Worm (Caenorhabditis elegans) whole organism, L2 larva: Measurements from ENCODE around the gene C25D7.5.

Experiments used
- C34F6.9 ChIP-seq: fragments of 150-350 bp; optimal IDR thresholded peaks from 2 replicates; lab custom pipeline; 2014; ENCODE audit warnings: missing biosample characterization, missing genetic modification characterization
- F13H6.1 ChIP-seq: sonication (generic microtip); optimal IDR thresholded peaks from 2 replicates; lab custom pipeline; 2016; ENCODE audit warnings: missing genetic modification characterization, missing compliant biosample characterization
- R02D3.7 ChIP-seq: fragments of 150-350 bp; optimal IDR thresholded peaks from 2 replicates; lab custom pipeline; 2014; ENCODE audit warnings: missing biosample characterization, missing genetic modification characterization
- Y55F3AM.14 ChIP-seq: fragments of 200-800 bp; sonication (Bioruptor generic); optimal IDR thresholded peaks from 2 replicates; lab custom pipeline; 2018; ENCODE audit warnings: mild to moderate bottlenecking, missing genetic modification characterization, missing compliant biosample characterization
- ZK546.5 ChIP-seq: sonication (generic microtip); optimal IDR thresholded peaks from 2 replicates; lab custom pipeline; 2017; ENCODE audit warnings: missing biosample characterization, missing genetic modification characterization
- alr-1 ChIP-seq: fragments of 150-350 bp; optimal IDR thresholded peaks from 2 replicates; lab custom pipeline; 2014; ENCODE audit warnings: missing biosample characterization, missing genetic modification characterization
- aly-2 ChIP-seq: fragments of 150-350 bp; optimal IDR thresholded peaks from 2 replicates; lab custom pipeline; 2014; ENCODE audit warnings: missing biosample characterization, missing genetic modification characterization
- ama-1 ChIP-seq: fragments of 150-350 bp; optimal IDR thresholded peaks from 2 replicates; lab custom pipeline; 2018; ENCODE audit warnings: inconsistent platforms
- blmp-1 ChIP-seq: sonication (generic microtip); optimal IDR thresholded peaks from 2 replicates; lab custom pipeline; 2017; ENCODE audit warnings: missing genetic modification characterization, mild to moderate bottlenecking, missing compliant biosample characterization, antibody characterized with exemption, moderate library complexity; ENCODE audit not compliant: insufficient read depth
- ceh-82 ChIP-seq: fragments of 150-350 bp; optimal IDR thresholded peaks from 2 replicates; lab custom pipeline; 2014; ENCODE audit warnings: missing biosample characterization, missing genetic modification characterization
- crh-2 ChIP-seq: sonication (generic microtip); optimal IDR thresholded peaks from 2 replicates; lab custom pipeline; 2017; ENCODE audit warnings: missing biosample characterization, missing genetic modification characterization
- dmd-4 ChIP-seq: sonication (generic microtip); optimal IDR thresholded peaks from 2 replicates; lab custom pipeline; 2017; ENCODE audit warnings: missing biosample characterization, missing genetic modification characterization
- egl-27 ChIP-seq: sonication (generic microtip); optimal IDR thresholded peaks from 3 replicates; lab custom pipeline; 2017; ENCODE audit warnings: missing biosample characterization, missing genetic modification reagents, missing genetic modification characterization
- elt-1 ChIP-seq: fragments of 150-350 bp; optimal IDR thresholded peaks from 2 replicates; lab custom pipeline; 2014; ENCODE audit warnings: missing biosample characterization, missing genetic modification characterization
- fos-1 ChIP-seq: fragments of 150-350 bp; optimal IDR thresholded peaks from 2 replicates; lab custom pipeline; 2014; ENCODE audit warnings: missing biosample characterization, missing genetic modification characterization
- gmeb-1 ChIP-seq: fragments of 150-350 bp; optimal IDR thresholded peaks from 2 replicates; lab custom pipeline; 2014; ENCODE audit warnings: missing biosample characterization, missing genetic modification characterization
- lin-11 ChIP-seq: fragments of 150-350 bp; sonication (generic microtip); optimal IDR thresholded peaks from 2 replicates; lab custom pipeline; 2014; ENCODE audit warnings: missing biosample characterization, missing genetic modification characterization, inconsistent platforms, mixed read lengths
- lin-13 ChIP-seq: fragments of 150-350 bp; optimal IDR thresholded peaks from 2 replicates; lab custom pipeline; 2014; ENCODE audit warnings: missing biosample characterization, missing genetic modification reagents, missing genetic modification characterization
- lin-39 ChIP-seq: fragments of 150-350 bp; optimal IDR thresholded peaks from 2 replicates; lab custom pipeline; 2014; ENCODE audit warnings: missing biosample characterization, missing genetic modification reagents, missing genetic modification characterization
- lsy-2 ChIP-seq, 2 experiments: fragments of 150-350 bp in 1 of 2; sonication (generic microtip) in 1 of 2; optimal IDR thresholded peaks; 2 replicates each; lab custom pipeline; 2014 to 2017; ENCODE audit warnings: missing biosample characterization in 2 of 2, missing genetic modification characterization in 2 of 2
- mab-5 ChIP-seq: fragments of 150-350 bp; optimal IDR thresholded peaks from 2 replicates; lab custom pipeline; 2014; ENCODE audit warnings: missing biosample characterization, missing genetic modification characterization
- mbf-1 ChIP-seq: sonication (generic microtip); optimal IDR thresholded peaks from 2 replicates; lab custom pipeline; 2017; ENCODE audit warnings: missing biosample characterization, missing genetic modification characterization
- mdl-1 ChIP-seq, 2 experiments: fragments of 150-350 bp in 1 of 2; sonication (generic microtip) in 1 of 2; optimal IDR thresholded peaks; 2 replicates each; lab custom pipeline; 2017; ENCODE audit warnings: missing biosample characterization in 2 of 2, missing genetic modification characterization in 2 of 2
- nhr-12 ChIP-seq: fragments of 150-350 bp; optimal IDR thresholded peaks from 2 replicates; lab custom pipeline; 2014; ENCODE audit warnings: missing biosample characterization, missing genetic modification characterization
- nhr-129 ChIP-seq: fragments of 150-350 bp; optimal IDR thresholded peaks from 2 replicates; lab custom pipeline; 2014; ENCODE audit warnings: missing biosample characterization, missing genetic modification characterization
- nhr-21 ChIP-seq: fragments of 150-350 bp; optimal IDR thresholded peaks from 2 replicates; lab custom pipeline; 2014; ENCODE audit warnings: missing biosample characterization, missing genetic modification characterization
- nhr-237 ChIP-seq: fragments of 150-350 bp; optimal IDR thresholded peaks from 2 replicates; lab custom pipeline; 2014; ENCODE audit warnings: missing biosample characterization, missing genetic modification characterization
- nhr-25 ChIP-seq: fragments of 150-350 bp; sonication (generic microtip); optimal IDR thresholded peaks from 3 replicates; lab custom pipeline; 2014; ENCODE audit warnings: missing biosample characterization, missing genetic modification characterization
- nhr-77 ChIP-seq: fragments of 150-350 bp; optimal IDR thresholded peaks from 2 replicates; lab custom pipeline; 2014; ENCODE audit warnings: missing biosample characterization, missing genetic modification characterization
- peb-1 ChIP-seq: fragments of 150-350 bp; optimal IDR thresholded peaks from 2 replicates; lab custom pipeline; 2014; ENCODE audit warnings: missing biosample characterization, missing genetic modification characterization
- sem-4 ChIP-seq: fragments of 150-350 bp; optimal IDR thresholded peaks from 2 replicates; lab custom pipeline; 2014; ENCODE audit warnings: missing biosample characterization, missing genetic modification reagents, missing genetic modification characterization
- skn-1 ChIP-seq: sonication (generic microtip); optimal IDR thresholded peaks from 2 replicates; lab custom pipeline; 2017; ENCODE audit warnings: missing biosample characterization, missing genetic modification characterization
- sma-3 ChIP-seq: sonication (generic microtip); optimal IDR thresholded peaks from 2 replicates; lab custom pipeline; 2016; ENCODE audit warnings: missing genetic modification reagents, missing genetic modification characterization, missing compliant biosample characterization
- sma-9 ChIP-seq, 2 experiments: fragments of 150-350 bp in 1 of 2; sonication (generic microtip) in 1 of 2; optimal IDR thresholded peaks; 2 replicates each; lab custom pipeline; 2014 to 2016; ENCODE audit warnings: missing genetic modification characterization in 2 of 2, mild to moderate bottlenecking in 1 of 2, missing biosample characterization in 1 of 2, missing compliant biosample characterization in 1 of 2, missing genetic modification reagents in 1 of 2, moderate library complexity in 1 of 2
- snpc-4 ChIP-seq: fragments of 150-350 bp; optimal IDR thresholded peaks from 2 replicates; lab custom pipeline; 2014; ENCODE audit warnings: missing biosample characterization, missing genetic modification characterization
- unc-39 ChIP-seq: fragments of 150-350 bp; optimal IDR thresholded peaks from 2 replicates; lab custom pipeline; 2014; ENCODE audit warnings: missing biosample characterization, missing genetic modification characterization
- unc-55 ChIP-seq: fragments of 150-350 bp; sonication (generic microtip); optimal IDR thresholded peaks from 3 replicates; lab custom pipeline; 2014; ENCODE audit warnings: missing biosample characterization, missing genetic modification reagents, missing genetic modification characterization
- zag-1 ChIP-seq: fragments of 150-350 bp; optimal IDR thresholded peaks from 2 replicates; lab custom pipeline; 2014; ENCODE audit warnings: missing biosample characterization, missing genetic modification characterization
- ztf-1 ChIP-seq: fragments of 200-800 bp; sonication (Bioruptor generic); conservative IDR thresholded peaks from 2 replicates; pipeline ENCODE4 v1.3.6; 2022; ENCODE audit warnings: missing genetic modification characterization, missing compliant biosample characterization
- ztf-4 ChIP-seq: fragments of 150-350 bp; optimal IDR thresholded peaks from 2 replicates; lab custom pipeline; 2014; ENCODE audit warnings: missing biosample characterization, missing genetic modification characterization

C25D7.5 gene

DNA sequence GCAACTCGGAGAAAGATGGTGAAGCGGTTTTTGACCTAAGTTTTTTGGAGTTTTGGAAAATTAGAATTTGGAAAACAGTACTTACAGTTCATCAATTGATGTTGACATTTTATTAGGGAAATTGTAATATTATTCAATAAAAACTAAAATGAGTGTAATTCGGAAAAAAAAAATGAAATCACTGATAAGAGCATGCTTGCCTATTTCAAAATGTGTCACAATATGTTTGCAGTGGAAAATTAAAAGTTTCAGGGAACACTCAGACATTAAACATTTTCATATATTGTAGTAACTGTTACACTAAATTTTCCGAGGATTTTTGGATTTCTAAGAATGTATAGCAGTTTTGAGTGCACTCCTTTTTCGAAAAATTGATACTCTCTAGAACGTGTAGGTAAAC lies at the start of gene C25D7.5, which contains the start of gene fbxa-82:
TSS of gene C25D7.5 (plus strand) at position 283 of the 400 bp plus-strand sequence.
TSS of gene fbxa-82 (minus strand) at position 163 of the 400 bp plus-strand sequence.
- TF ChIP-seq ZK546.5 (tag; lab: Kevin White, UChicago) (no peak), lin-13 (GFP tag; lab: Kevin White, UChicago) (no peak), skn-1 (tag; lab: Kevin White, UChicago) (no peak), fos-1 (tag; lab: Kevin White, UChicago) (peak; percentile 30), alr-1 (tag; lab: Kevin White, UChicago) (no peak), ama-1 (no peak), peb-1 (tag; lab: Kevin White, UChicago) (no peak)

ce11 chrV:15004800-15005199 lies 47.6 kb upstream of the C25D7.5 start, which contains the start of gene hrde-2:
hrde-2 (plus strand) TSS chrV:15005100.
- TF ChIP-seq blmp-1 (tag; lab: Kevin White, UChicago) = no peak
- TF ChIP-seq gmeb-1 (tag; lab: Kevin White, UChicago) = no peak
- TF ChIP-seq ZK546.5 (tag; lab: Kevin White, UChicago) = no peak
- TF ChIP-seq unc-39 (tag; lab: Kevin White, UChicago) = no peak
- TF ChIP-seq unc-55 (GFP tag; lab: Kevin White, UChicago) = no peak
- no peak for TF ChIP-seq C34F6.9 (tag; lab: Kevin White, UChicago)
- no peak for TF ChIP-seq nhr-12 (tag; lab: Kevin White, UChicago)
- no peak for TF ChIP-seq peb-1 (tag; lab: Kevin White, UChicago)
- TF ChIP-seq elt-1 (tag; lab: Kevin White, UChicago) = no peak
- TF ChIP-seq mdl-1 (tag; optimal IDR thresholded peaks at IDR 0.05; lab: Kevin White, UChicago) = no peak
- no peak for TF ChIP-seq lin-39
- no peak for TF ChIP-seq sem-4 (tag; lab: Kevin White, UChicago)
- no peak for TF ChIP-seq mab-5 (tag; lab: Kevin White, UChicago)
- no peak for TF ChIP-seq ztf-1 (GFP tag; lab: Robert Waterston, UW)
- TF ChIP-seq ama-1 = no peak
- no peak for TF ChIP-seq alr-1 (tag; lab: Kevin White, UChicago)
- no peak for TF ChIP-seq nhr-25 (tag; lab: Kevin White, UChicago)
- TF ChIP-seq dmd-4 (tag; lab: Kevin White, UChicago) = no peak
- TF ChIP-seq, all 48 proteins: peak for 0

DNA sequence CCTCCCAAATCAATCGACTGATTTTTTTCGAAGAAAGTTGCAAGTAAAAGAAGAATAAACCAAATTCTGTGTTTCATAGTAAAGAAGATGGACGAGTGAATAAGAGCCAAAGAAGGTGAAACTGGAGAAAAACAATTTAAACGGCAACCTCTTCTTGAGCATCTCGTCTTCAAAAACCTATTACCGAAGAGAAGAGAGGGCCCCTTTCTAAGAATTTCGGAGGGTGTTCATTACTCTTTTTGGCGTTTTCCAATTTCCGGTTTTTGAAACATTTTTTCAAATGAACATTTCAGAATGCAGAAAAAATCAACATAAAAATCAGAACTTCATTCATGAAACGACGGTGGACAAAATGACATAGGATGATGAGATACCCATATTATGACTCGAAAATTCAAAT lies 40.9 kb upstream of the C25D7.5 start, which contains the start of gene nmr-2:
TSS of gene nmr-2 (minus strand) at position 101 of the 400 bp plus-strand sequence.
- TF ChIP-seq snpc-4 (tag; lab: Kevin White, UChicago) (no peak), unc-55 (GFP tag; lab: Kevin White, UChicago) (no peak), nhr-77 (tag; lab: Kevin White, UChicago) (no peak), sem-4 (tag; lab: Kevin White, UChicago) (no peak), R02D3.7 (tag; lab: Kevin White, UChicago) (no peak), ZK546.5 (tag; lab: Kevin White, UChicago) (no peak)

- TF ChIP-seq F13H6.1 (peak; percentile 24), blmp-1 (tag; lab: Kevin White, UChicago) (peak; percentile 6), ama-1 (peak; percentile 8), nhr-129 (tag; lab: Kevin White, UChicago) (peak; percentile 50), ceh-82 (tag; lab: Kevin White, UChicago) (no peak), alr-1 (tag; lab: Kevin White, UChicago) (no peak), nhr-25 (tag; lab: Kevin White, UChicago) (peak; percentile 18), unc-55 (GFP tag; lab: Kevin White, UChicago) (peak; percentile 8), nhr-12 (tag; lab: Kevin White, UChicago) (no peak), lin-11 (peak; percentile 7), sma-9 (GFP tag; optimal IDR thresholded peaks at IDR 0.05; lab: Kevin White, UChicago) (peak; percentile 27), sma-9 (tag; optimal IDR thresholded peaks at IDR 0.05; lab: Kevin White, UChicago) (no peak)
These were observed 39.7 kb upstream of the C25D7.5 start for ce11 chrV:15012542-15013301.

DNA sequence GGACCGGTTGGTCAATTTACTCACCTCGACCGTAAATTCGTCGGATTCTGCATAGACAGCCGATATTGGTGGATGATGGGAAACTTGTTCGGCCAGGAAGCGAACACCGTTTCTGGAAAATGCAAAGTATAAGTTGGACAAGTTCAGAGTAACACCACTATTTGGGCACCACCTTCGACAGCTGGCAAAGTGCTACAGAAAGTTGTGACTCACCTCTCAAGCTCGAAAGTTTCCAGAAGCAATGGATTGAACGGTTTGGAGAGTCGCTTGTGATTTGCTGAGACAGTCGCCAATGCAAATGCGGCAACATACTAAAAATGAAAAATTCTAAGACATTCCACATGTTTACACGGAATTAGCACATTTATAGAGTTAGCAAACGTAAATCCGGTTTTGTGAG lies 39.1 kb upstream of the C25D7.5 start:
- TF ChIP-seq nhr-237 (tag; lab: Kevin White, UChicago) (no peak), lsy-2 (tag; optimal IDR thresholded peaks at IDR 0.05; lab: Kevin White, UChicago) (no peak), blmp-1 (tag; lab: Kevin White, UChicago) (no peak), ceh-82 (tag; lab: Kevin White, UChicago) (no peak), fos-1 (tag; lab: Kevin White, UChicago) (no peak), mbf-1 (no peak), zag-1 (tag; lab: Kevin White, UChicago) (no peak), egl-27 (no peak), gmeb-1 (tag; lab: Kevin White, UChicago) (no peak), sma-3 (GFP tag; lab: Kevin White, UChicago) (no peak), Y55F3AM.14 (GFP tag; lab: Kevin White, UChicago) (no peak), lin-39 (no peak), ztf-4 (no peak), lin-13 (GFP tag; lab: Kevin White, UChicago) (no peak), crh-2 (no peak), aly-2 (no peak), sem-4 (tag; lab: Kevin White, UChicago) (no peak), nhr-21 (tag; lab: Kevin White, UChicago) (no peak)
